6 worm cellular contexts compared by ENCODE assay signal in the genomic region with DNA sequence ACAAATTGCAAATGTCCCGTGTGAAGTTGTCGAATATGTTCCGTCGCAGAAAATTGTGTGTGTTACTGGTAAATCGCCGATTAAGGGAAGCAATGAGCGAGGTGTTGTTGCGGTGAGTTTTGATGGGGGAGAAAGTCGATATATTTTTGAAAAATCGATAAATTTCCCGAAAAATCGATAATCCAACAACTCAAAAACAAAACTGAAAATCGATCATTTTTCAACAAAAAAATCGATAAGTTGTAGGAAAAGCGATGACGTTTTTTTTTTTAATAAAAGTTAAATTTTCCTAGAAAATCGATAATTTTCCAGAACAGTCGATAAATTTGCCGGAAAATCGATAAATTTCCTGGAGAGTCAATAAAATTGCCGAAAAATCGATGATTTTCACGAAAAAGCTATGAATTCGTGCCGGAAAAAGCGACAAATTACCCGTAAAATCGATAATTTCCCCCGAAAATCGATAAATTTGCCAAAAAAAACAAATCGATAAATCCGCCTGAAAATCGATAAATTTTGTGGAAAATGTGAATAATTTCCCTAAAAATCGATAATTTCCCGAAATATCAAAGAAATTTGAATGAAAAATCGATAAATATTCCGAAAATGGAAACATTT.
TF ChIP-seq lines count a peak whose summit lies in the region.

No protein-coding gene starts in this region.

TF ChIP-seq in whole organism, L1 larva, 84 proteins besides CTCF, POLR2A, EP300 and RAD21:
- peak; percentile 48 for TF ChIP-seq nhr-85 (tag; lab: Kevin White, UChicago)
- no peak for TF ChIP-seq nhr-28 (tag; optimal IDR thresholded peaks at IDR 0.05; lab: Kevin White, UChicago)
TF ChIP-seq in whole organism, L1 larva: peak in this region for 1.

TF ChIP-seq in whole organism, L3 larva, 47 proteins besides CTCF, POLR2A, EP300 and RAD21:
- TF ChIP-seq jun-1 (tag; optimal IDR thresholded peaks at IDR 0.05; lab: Kevin White, UChicago): no peak
- peak; percentile 87 for TF ChIP-seq ceh-28 (tag; optimal IDR thresholded peaks at IDR 0.05; lab: Kevin White, UChicago)

TF ChIP-seq in whole organism, L4 larva, 104 proteins besides CTCF, POLR2A, EP300 and RAD21:
- TF ChIP-seq ceh-28 (tag; optimal IDR thresholded peaks at IDR 0.05; lab: Kevin White, UChicago) (peak; percentile 90), lir-3 (tag; optimal IDR thresholded peaks at IDR 0.05; lab: Kevin White, UChicago) (no peak)

TF ChIP-seq in whole organism, late embryonic, 69 proteins besides CTCF, POLR2A, EP300 and RAD21:
- no peak for TF ChIP-seq dve-1 (tag; optimal IDR thresholded peaks at IDR 0.05; lab: Kevin White, UChicago)
- peak; percentile 55 for TF ChIP-seq ceh-48 (tag; optimal IDR thresholded peaks at IDR 0.05; lab: Kevin White, UChicago)

TF ChIP-seq in whole organism, midembryonic, 9 proteins besides CTCF, POLR2A, EP300 and RAD21:
- TF ChIP-seq T22C8.4 (GFP tag; IDR thresholded peaks at IDR 0.05; lab: Robert Waterston, UW) (peak; percentile 70), ref-1 (GFP tag; conservative IDR thresholded peaks at IDR 0.05; lab: Robert Waterston, UW) (no peak)

TF ChIP-seq in whole organism, mixed stage, embryonic, 35 proteins besides CTCF, POLR2A, EP300 and RAD21:
- TF ChIP-seq sptf-1 (tag; optimal IDR thresholded peaks at IDR 0.05; lab: Kevin White, UChicago) (peak; percentile 29), mab-5 (tag; optimal IDR thresholded peaks at IDR 0.05; lab: Kevin White, UChicago) (no peak)
